Worm (Caenorhabditis elegans): Measurements from ENCODE around the gene Y57G11C.48.

DNA sequence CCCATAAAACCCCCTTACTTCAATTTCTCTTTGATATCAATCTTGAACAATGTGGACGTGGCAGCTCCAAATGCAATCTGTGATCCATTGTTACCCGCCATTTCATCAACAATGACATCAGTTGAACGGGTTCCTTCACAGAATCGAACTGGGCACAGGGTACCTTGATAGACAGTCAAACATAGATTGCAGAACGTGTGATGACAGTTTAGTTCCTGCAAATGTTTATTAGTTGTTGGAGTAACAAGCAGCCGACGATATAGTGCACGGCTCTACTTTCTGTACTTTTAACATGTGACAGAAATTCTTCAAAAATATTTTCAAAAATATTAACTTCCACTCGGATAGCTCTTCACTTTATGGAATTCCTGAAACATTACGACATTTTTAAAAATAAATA is at the start of gene Y57G11C.48:
- TF ChIP-seq ztf-29 (GFP tag; IDR thresholded peaks at IDR 0.05) (no peak), ztf-23 (GFP tag; IDR thresholded peaks at IDR 0.05) (no peak), tab-1 (GFP tag; IDR thresholded peaks at IDR 0.05) (no peak), med-1 (GFP tag; optimal IDR thresholded peaks at IDR 0.05; ENCODE audit: insufficient read depth) (no peak), klf-2 (GFP tag; conservative IDR thresholded peaks at IDR 0.05) (no peak), flt-1 (GFP tag; IDR thresholded peaks at IDR 0.05) (no peak)
